Fruit fly (Drosophila melanogaster): ENCODE results near the gene sgg.

sgg gene

dm6 chrX:2633847-2634776, at the start of gene sgg:
sgg (plus strand) TSS chrX:2633952.
- TF ChIP-seq CTCF (optimal IDR thresholded peaks at IDR 0.05) (no peak), CG8478 (optimal IDR thresholded peaks at IDR 0.05) (no peak)

- TF ChIP-seq CTCF (optimal IDR thresholded peaks at IDR 0.05) (no peak), CG8478 (optimal IDR thresholded peaks at IDR 0.05) (no peak)
Observed at dm6 chrX:2585055-2585715, 48.6 kb upstream of the sgg start, which contains the start of gene CG13760. CG13760 (minus strand) TSS chrX:2585699.

- TF ChIP-seq CG8478 (optimal IDR thresholded peaks at IDR 0.05) (no peak), CTCF (optimal IDR thresholded peaks at IDR 0.05) (peak in 1 of 2 experiments; percentile 19)
Observed at dm6 chrX:2585716-2586082, 48.1 kb upstream of the sgg start, which contains the start of gene wds. wds (plus strand) TSS chrX:2585980.

- TF ChIP-seq CTCF (optimal IDR thresholded peaks at IDR 0.05): peak in 1 of 2 experiments; percentile 11
- no peak for TF ChIP-seq CG8478 (optimal IDR thresholded peaks at IDR 0.05)
Observed at dm6 chrX:2588415-2589411, 45.0 kb upstream of the sgg start, which contains the start of gene egh. egh (plus strand) TSS chrX:2588503.

dm6 chrX:2589446-2590038, 44.2 kb upstream of the sgg start:
- TF ChIP-seq CTCF (optimal IDR thresholded peaks at IDR 0.05) (no peak), CG8478 (optimal IDR thresholded peaks at IDR 0.05) (no peak)

dm6 chrX:2590607-2591006, 43.1 kb upstream of the sgg start:
- TF ChIP-seq CTCF (optimal IDR thresholded peaks at IDR 0.05): no peak

dm6 chrX:2591315-2591999, 42.3 kb upstream of the sgg start:
- no peak for TF ChIP-seq CTCF (optimal IDR thresholded peaks at IDR 0.05)
- no peak for TF ChIP-seq CG8478 (optimal IDR thresholded peaks at IDR 0.05)

- TF ChIP-seq CTCF (optimal IDR thresholded peaks at IDR 0.05): no peak
Observed at dm6 chrX:2592243-2592642, 41.5 kb upstream of the sgg start.

- TF ChIP-seq CTCF (optimal IDR thresholded peaks at IDR 0.05) (no peak), CG8478 (optimal IDR thresholded peaks at IDR 0.05) (no peak)
Observed at dm6 chrX:2593094-2593752, 40.5 kb upstream of the sgg start.

- no peak for TF ChIP-seq CTCF (optimal IDR thresholded peaks at IDR 0.05)
- TF ChIP-seq CG8478 (optimal IDR thresholded peaks at IDR 0.05): no peak
Observed at dm6 chrX:2593753-2594096, 40.0 kb upstream of the sgg start.

dm6 chrX:2603851-2604505, 29.8 kb upstream of the sgg start, which contains the start of the genes Klp3A and Zw10:
Klp3A (minus strand) TSS chrX:2604052.
Zw10 (plus strand) TSS chrX:2604197.
- TF ChIP-seq CTCF (optimal IDR thresholded peaks at IDR 0.05): no peak
- TF ChIP-seq CG8478 (optimal IDR thresholded peaks at IDR 0.05): no peak

dm6 chrX:2608470-2609157, 25.1 kb upstream of the sgg start, which contains the start of gene Smyd3:
Smyd3 (minus strand) TSS chrX:2608876.
- TF ChIP-seq CG8478 (optimal IDR thresholded peaks at IDR 0.05): no peak
- TF ChIP-seq CTCF (optimal IDR thresholded peaks at IDR 0.05): no peak

Data from S2 (cell line).